Worm (Caenorhabditis elegans) whole organism, early embryonic: ENCODE results near the gene orc-5.

ENCODE experiments used
- ama-1 ChIP-seq: fragments of 150-350 bp; optimal IDR thresholded peaks from 2 replicates; lab custom pipeline; 2014
- flt-1 ChIP-seq: fragments of 200-800 bp; sonication (Bioruptor generic); IDR thresholded peaks from 2 replicates; pipeline ENCODE4 v1.3.6; 2022; ENCODE audit warnings: missing genetic modification characterization, missing compliant biosample characterization
- hnd-1 ChIP-seq: sonication (generic microtip); optimal IDR thresholded peaks from 2 replicates; lab custom pipeline; 2016; ENCODE audit warnings: missing genetic modification characterization, missing compliant biosample characterization
- pes-1 ChIP-seq: fragments of 200-800 bp; sonication (Bioruptor generic); IDR thresholded peaks from 2 replicates; pipeline ENCODE4 v1.3.6; 2022; ENCODE audit warnings: missing genetic modification reagents, missing genetic modification characterization, missing compliant biosample characterization

DNA sequence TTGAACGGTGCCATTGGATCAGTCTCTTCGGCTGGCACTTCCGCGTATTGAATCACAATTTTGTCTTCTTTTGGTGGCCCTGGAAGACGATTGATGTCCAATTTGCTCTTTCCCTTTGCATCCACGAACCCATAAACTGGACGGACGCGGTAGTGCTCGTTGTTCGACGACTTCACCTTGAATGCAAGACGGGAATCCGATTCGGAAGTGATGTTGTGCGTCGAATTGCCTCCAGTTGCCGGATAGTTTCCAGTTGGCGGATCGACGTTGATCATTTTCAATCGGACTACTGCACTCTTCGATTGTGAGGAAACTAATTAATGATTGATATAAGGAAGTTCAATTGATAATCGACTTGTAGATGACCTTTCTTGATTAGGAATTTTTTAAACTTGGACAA, 3.9 kb upstream of the orc-5 start, which contains the start of gene ssp-34:
- TF ChIP-seq ama-1 (lab: Kevin White, UChicago) (no peak), hnd-1 (tag; lab: Kevin White, UChicago) (no peak), flt-1 (no peak), pes-1 (GFP tag; lab: Robert Waterston, UW) (no peak)
